Fruit fly (Drosophila melanogaster) whole organism, embryonic: ENCODE results near the gene CG10863.

ENCODE experiments used
- Awh ChIP-seq: fragments of 200-800 bp; sonication (Bioruptor generic); IDR thresholded peaks from 2 replicates; pipeline ENCODE4, ENCODE4 v1.3.6; 2022; ENCODE audit warnings: missing biosample characterization, missing genetic modification characterization
- Bgb ChIP-seq: fragments of 200-800 bp; sonication (Bioruptor generic); IDR thresholded peaks from 2 replicates; pipeline ENCODE4 v1.3.6; 2022; ENCODE audit warnings: missing biosample characterization, missing genetic modification characterization; ENCODE audit not compliant: partially characterized antibody
- CG1024 ChIP-seq: fragments of 200-800 bp; sonication (Bioruptor generic); IDR thresholded peaks from 2 replicates; pipeline ENCODE4 v1.3.6; 2022; ENCODE audit warnings: missing biosample characterization, missing genetic modification characterization
- CG10267 ChIP-seq: fragments of 200-800 bp; sonication (Bioruptor generic); optimal IDR thresholded peaks from 2 replicates; lab custom pipeline; 2018; ENCODE audit warnings: missing biosample characterization, mild to moderate bottlenecking, missing genetic modification characterization, moderate library complexity
- CG11504 ChIP-seq: fragments of 200-800 bp; sonication (Bioruptor generic); optimal IDR thresholded peaks from 3 replicates; lab custom pipeline; 2019; ENCODE audit warnings: missing biosample characterization, mild to moderate bottlenecking, missing genetic modification characterization, moderate library complexity
- CG12769 ChIP-seq: fragments of 200-800 bp; sonication (Bioruptor generic); optimal IDR thresholded peaks from 2 replicates; lab custom pipeline; 2019; ENCODE audit warnings: missing biosample characterization, mild to moderate bottlenecking, missing genetic modification characterization, moderate library complexity
- CG13424 ChIP-seq: fragments of 200-800 bp; sonication (Bioruptor generic); optimal IDR thresholded peaks from 2 replicates; lab custom pipeline; 2019; ENCODE audit warnings: missing biosample characterization, mild to moderate bottlenecking, missing genetic modification characterization, moderate library complexity
- CG13775 ChIP-seq: fragments of 200-800 bp; sonication (Bioruptor generic); optimal IDR thresholded peaks from 3 replicates; lab custom pipeline; 2017; ENCODE audit warnings: missing biosample characterization, mild to moderate bottlenecking, missing genetic modification characterization
- CG15514 ChIP-seq: fragments of 200-800 bp; sonication (Bioruptor generic); optimal IDR thresholded peaks from 3 replicates; lab custom pipeline; 2017; ENCODE audit warnings: missing biosample characterization, missing genetic modification characterization, mild to moderate bottlenecking, moderate library complexity, missing genetic modification reagents
- CG16815 ChIP-seq: fragments of 200-800 bp; sonication (Bioruptor generic); optimal IDR thresholded peaks from 3 replicates; lab custom pipeline; 2017; ENCODE audit warnings: missing biosample characterization, mild to moderate bottlenecking, missing genetic modification characterization
- CG17328 ChIP-seq: fragments of 200-800 bp; sonication (Bioruptor generic); IDR thresholded peaks from 2 replicates; pipeline ENCODE4 v1.3.6; 2022; ENCODE audit warnings: missing biosample characterization, missing genetic modification characterization
- CG2129 ChIP-seq: fragments of 200-800 bp; sonication (Bioruptor generic); IDR thresholded peaks from 2 replicates; pipeline ENCODE4 v1.3.6; 2022; ENCODE audit warnings: missing biosample characterization, missing genetic modification characterization; ENCODE audit not compliant: partially characterized antibody
- CG31388 ChIP-seq: fragments of 200-800 bp; sonication (Bioruptor generic); optimal IDR thresholded peaks from 2 replicates; lab custom pipeline; 2016; ENCODE audit warnings: missing biosample characterization, missing genetic modification characterization
- CG34224 ChIP-seq: fragments of 200-800 bp; sonication (Bioruptor generic); IDR thresholded peaks from 3 replicates; pipeline ENCODE4 v1.3.6; 2022; ENCODE audit warnings: missing biosample characterization, missing genetic modification characterization; ENCODE audit not compliant: partially characterized antibody
- CG4617 ChIP-seq: fragments of 200-800 bp; sonication (Bioruptor generic); optimal IDR thresholded peaks from 3 replicates; lab custom pipeline; 2016; ENCODE audit warnings: missing biosample characterization, missing genetic modification characterization, borderline replicate concordance
- CG6175 ChIP-seq: fragments of 200-800 bp; sonication (Bioruptor generic); IDR thresholded peaks from 3 replicates; pipeline ENCODE4 v1.3.6; 2022; ENCODE audit warnings: missing biosample characterization, missing genetic modification characterization
- CG6272 ChIP-seq: fragments of 200-800 bp; sonication (Bioruptor generic); IDR thresholded peaks from 2 replicates; pipeline ENCODE4 v1.3.6; 2022; ENCODE audit warnings: missing biosample characterization, missing genetic modification characterization
- CG7839 ChIP-seq: fragments of 200-800 bp; sonication (Bioruptor generic); optimal IDR thresholded peaks from 3 replicates; lab custom pipeline; 2018; ENCODE audit warnings: missing biosample characterization, mild to moderate bottlenecking, missing genetic modification characterization, moderate library complexity
- CG7928 ChIP-seq: fragments of 200-800 bp; sonication (Bioruptor generic); optimal IDR thresholded peaks from 2 replicates; lab custom pipeline; 2017; ENCODE audit warnings: missing biosample characterization, mild to moderate bottlenecking, missing genetic modification characterization
- CG7987 ChIP-seq: fragments of 200-800 bp; sonication (Bioruptor generic); optimal IDR thresholded peaks from 2 replicates; lab custom pipeline; 2018; ENCODE audit warnings: missing biosample characterization, mild to moderate bottlenecking, missing genetic modification characterization, moderate library complexity
- CG8290 ChIP-seq, 3 experiments: fragments of 200-800 bp; sonication (Bioruptor generic); optimal IDR thresholded peaks; 2 replicates each; lab custom pipeline; 2016 to 2019; ENCODE audit warnings: missing biosample characterization in 3 of 3, missing genetic modification characterization in 3 of 3, mild to moderate bottlenecking in 2 of 3, moderate library complexity in 1 of 3
- CG9215 ChIP-seq: fragments of 200-800 bp; sonication (Bioruptor generic); IDR thresholded peaks from 2 replicates; pipeline ENCODE4 v1.3.6; 2022; ENCODE audit warnings: missing biosample characterization, missing genetic modification characterization
- CHES-1-like ChIP-seq: fragments of 200-800 bp; sonication (Bioruptor generic); optimal IDR thresholded peaks from 2 replicates; lab custom pipeline; 2016; ENCODE audit warnings: missing biosample characterization, missing genetic modification characterization
- Dip2 ChIP-seq: fragments of 200-800 bp; sonication (Bioruptor generic); IDR thresholded peaks from 2 replicates; pipeline ENCODE4 v1.3.6; 2022; ENCODE audit warnings: missing biosample characterization, missing genetic modification characterization
- Dref ChIP-seq: fragments of 200-800 bp; sonication (Bioruptor generic); IDR thresholded peaks from 2 replicates; pipeline ENCODE4 v1.3.6; 2022; ENCODE audit warnings: missing biosample characterization, missing genetic modification characterization
- Elba2 ChIP-seq: fragments of 200-800 bp; sonication (Bioruptor generic); optimal IDR thresholded peaks from 3 replicates; lab custom pipeline; 2016; ENCODE audit warnings: missing biosample characterization, missing genetic modification characterization
- Ets65A ChIP-seq: fragments of 200-800 bp; sonication (Bioruptor generic); peaks from one replicate; lab custom pipeline; 2016; ENCODE audit warnings: missing biosample characterization, missing genetic modification characterization
- Fer1 ChIP-seq: fragments of 200-800 bp; sonication (Bioruptor generic); optimal IDR thresholded peaks from 2 replicates; lab custom pipeline; 2017; ENCODE audit warnings: missing biosample characterization, mild to moderate bottlenecking, missing genetic modification characterization
- HmgZ ChIP-seq: fragments of 200-800 bp; sonication (Bioruptor generic); optimal IDR thresholded peaks from 2 replicates; lab custom pipeline; 2018; ENCODE audit warnings: missing biosample characterization, mild to moderate bottlenecking, missing genetic modification characterization
- Lhr ChIP-seq: fragments of 200-800 bp; sonication (Bioruptor generic); optimal IDR thresholded peaks from 3 replicates; lab custom pipeline; 2017; ENCODE audit warnings: mild to moderate bottlenecking, missing biosample characterization, missing genetic modification reagents, missing genetic modification characterization
- PHDP ChIP-seq: fragments of 200-800 bp; sonication (Bioruptor generic); optimal IDR thresholded peaks from 3 replicates; lab custom pipeline; 2018; ENCODE audit warnings: missing biosample characterization, mild to moderate bottlenecking, missing genetic modification characterization, moderate library complexity
- TFAM ChIP-seq: fragments of 200-800 bp; sonication (Bioruptor generic); optimal IDR thresholded peaks from 2 replicates; lab custom pipeline; 2017; ENCODE audit warnings: missing biosample characterization, missing genetic modification characterization, inconsistent platforms
- ap ChIP-seq: fragments of 200-800 bp; sonication (Bioruptor generic); IDR thresholded peaks from 2 replicates; pipeline ENCODE4 v1.3.6; 2022; ENCODE audit warnings: missing biosample characterization, missing genetic modification characterization
- ase ChIP-seq: fragments of 200-800 bp; sonication (Bioruptor generic); IDR thresholded peaks from 3 replicates; pipeline ENCODE4 v1.3.6; 2022; ENCODE audit warnings: missing biosample characterization, missing genetic modification characterization
- chm ChIP-seq: fragments of 200-800 bp; sonication (Bioruptor generic); IDR thresholded peaks from 2 replicates; pipeline ENCODE4 v1.3.6; 2022; ENCODE audit warnings: missing biosample characterization, missing genetic modification characterization
- ci ChIP-seq: fragments of 200-800 bp; sonication (Bioruptor generic); IDR thresholded peaks from 3 replicates; pipeline ENCODE4 v1.3.6; 2022; ENCODE audit warnings: missing biosample characterization, missing genetic modification characterization
- crol ChIP-seq: fragments of 200-800 bp; sonication (Bioruptor generic); IDR thresholded peaks from 2 replicates; pipeline ENCODE4 v1.3.6; 2022; ENCODE audit warnings: missing biosample characterization, missing genetic modification characterization
- dati ChIP-seq: fragments of 200-800 bp; sonication (Bioruptor generic); IDR thresholded peaks from 2 replicates; pipeline ENCODE4 v1.3.6; 2022; ENCODE audit warnings: missing biosample characterization, missing genetic modification characterization
- dimm ChIP-seq: fragments of 200-800 bp; sonication (Bioruptor generic); IDR thresholded peaks from 2 replicates; pipeline ENCODE4 v1.3.6; 2022; ENCODE audit warnings: missing biosample characterization, missing genetic modification characterization
- dm ChIP-seq: fragments of 200-800 bp; sonication (Bioruptor generic); optimal IDR thresholded peaks from 3 replicates; lab custom pipeline; 2016; ENCODE audit warnings: missing biosample characterization, missing genetic modification characterization
- dmrt99B ChIP-seq: fragments of 200-800 bp; sonication (Bioruptor generic); optimal IDR thresholded peaks from 2 replicates; lab custom pipeline; 2018; ENCODE audit warnings: missing biosample characterization, mild to moderate bottlenecking, missing genetic modification characterization, moderate library complexity
- ewg ChIP-seq: fragments of 200-800 bp; sonication (Bioruptor generic); optimal IDR thresholded peaks from 3 replicates; lab custom pipeline; 2017; ENCODE audit warnings: mild to moderate bottlenecking, missing biosample characterization, missing genetic modification reagents, missing genetic modification characterization
- exex ChIP-seq: fragments of 200-800 bp; sonication (Bioruptor generic); optimal IDR thresholded peaks from 4 replicates; lab custom pipeline; 2018; ENCODE audit warnings: missing biosample characterization, mild to moderate bottlenecking, missing genetic modification characterization, moderate library complexity
- fd64A ChIP-seq: fragments of 200-800 bp; sonication (Bioruptor generic); optimal IDR thresholded peaks from 3 replicates; lab custom pipeline; 2018; ENCODE audit warnings: missing biosample characterization, mild to moderate bottlenecking, missing genetic modification characterization
- ftz-f1 ChIP-seq: fragments of 200-800 bp; sonication (Bioruptor generic); optimal IDR thresholded peaks from 2 replicates; lab custom pipeline; 2016; ENCODE audit warnings: missing biosample characterization, missing genetic modification characterization
- grn ChIP-seq: fragments of 200-800 bp; sonication (Bioruptor generic); optimal IDR thresholded peaks from 3 replicates; lab custom pipeline; 2017; ENCODE audit warnings: missing biosample characterization, missing genetic modification characterization
- lab ChIP-seq: fragments of 200-800 bp; sonication (Bioruptor generic); optimal IDR thresholded peaks from 3 replicates; lab custom pipeline; 2017; ENCODE audit warnings: missing biosample characterization, missing genetic modification characterization, mild to moderate bottlenecking, moderate library complexity, missing genetic modification reagents
- maf-S ChIP-seq: fragments of 200-800 bp; sonication (Bioruptor generic); optimal IDR thresholded peaks from 2 replicates; lab custom pipeline; 2016; ENCODE audit warnings: missing biosample characterization, missing genetic modification characterization
- otp ChIP-seq: fragments of 200-800 bp; sonication (Bioruptor generic); IDR thresholded peaks from 3 replicates; pipeline ENCODE4, ENCODE4 v1.3.6; 2022; ENCODE audit warnings: missing biosample characterization, missing genetic modification characterization
- toy ChIP-seq: fragments of 200-800 bp; sonication (Bioruptor generic); IDR thresholded peaks from 2 replicates; pipeline ENCODE4 v1.3.6; 2022; ENCODE audit warnings: missing biosample characterization, missing genetic modification characterization
- vvl ChIP-seq: fragments of 200-800 bp; sonication (Bioruptor generic); IDR thresholded peaks from 2 replicates; pipeline ENCODE4 v1.3.6; 2022; ENCODE audit warnings: missing biosample characterization, missing genetic modification characterization

The CG10863 gene

dm6 chr3L:3952468-3952867 lies 10.2 kb upstream of the CG10863 start, which contains the start of gene CG14984 (continued):
- TF ChIP-seq CG34224 (GFP tag; lab: Robert Waterston, UW) (no peak), CG1024 (GFP tag; lab: Robert Waterston, UW) (no peak), HmgZ (tag; lab: Kevin White, UChicago) (no peak), CG31388 (GFP tag; lab: Kevin White, UChicago) (peak; percentile 4), CG7987 (GFP tag; lab: Kevin White, UChicago) (no peak), Lhr (no peak), CG2129 (GFP tag; lab: Robert Waterston, UW) (no peak), CG7928 (peak; percentile 5), dimm (GFP tag; lab: Robert Waterston, UW) (no peak), fd64A (GFP tag; lab: Kevin White, UChicago) (no peak), Awh (GFP tag; lab: Robert Waterston, UW) (no peak), PHDP (tag; lab: Kevin White, UChicago) (peak; percentile 31), CG7839 (tag; lab: Kevin White, UChicago) (peak; percentile 31), Bgb (GFP tag; lab: Robert Waterston, UW) (no peak), ap (GFP tag; lab: Robert Waterston, UW) (no peak), vvl (GFP tag; lab: Robert Waterston, UW) (no peak; the same call in 1 of the 2 replicates), CG9215 (GFP tag; lab: Robert Waterston, UW) (peak; percentile 58), crol (no peak), Dref (GFP tag; lab: Robert Waterston, UW) (no peak), CG16815 (no peak), toy (0 out of 2 replicates have a peak, but pooled peaks have one; percentile 55), TFAM (GFP tag; lab: Kevin White, UChicago) (no peak), grn (GFP tag; lab: Kevin White, UChicago) (no peak), Ets65A (peak; percentile 92), CG6272 (0 out of 2 replicates have a peak, but pooled peaks have one; percentile 13), Dip2 (no peak), ftz-f1 (GFP tag; lab: Kevin White, UChicago) (no peak), ewg (GFP tag; lab: Kevin White, UChicago) (no peak), lab (GFP tag; lab: Kevin White, UChicago) (peak; percentile 73), CG17328 (GFP tag; lab: Robert Waterston, UW) (no peak), CG15514 (GFP tag; lab: Kevin White, UChicago) (peak; percentile 50), CG13775 (no peak), otp (GFP tag; lab: Robert Waterston, UW) (no peak), exex (tag; lab: Kevin White, UChicago) (no peak), CG10267 (tag; lab: Kevin White, UChicago) (peak; percentile 18), CG8290 (GFP tag; optimal IDR thresholded peaks at IDR 0.05; lab: Kevin White, UChicago) (no peak), CG8290 (tag; optimal IDR thresholded peaks at IDR 0.05; lab: Kevin White, UChicago) (peak in 1 of 2 experiments; percentile 22), Elba2 (GFP tag; lab: Kevin White, UChicago) (no peak), dmrt99B (tag; lab: Kevin White, UChicago) (peak; percentile 28), CG12769 (tag; lab: Kevin White, UChicago) (no peak), CG11504 (peak; percentile 57), ci (0 out of 3 replicates have a peak, but pooled peaks have one; percentile 35), dati (no peak), ase (no peak; the same call in 2 of the 3 replicates), CHES-1-like (GFP tag; lab: Kevin White, UChicago) (no peak), CG13424 (tag; lab: Kevin White, UChicago) (no peak), CG6175 (GFP tag; lab: Robert Waterston, UW) (no peak), maf-S (GFP tag; lab: Kevin White, UChicago) (no peak), CG4617 (GFP tag; lab: Kevin White, UChicago) (no peak), dm (GFP tag; lab: Kevin White, UChicago) (no peak), Fer1 (GFP tag; lab: Kevin White, UChicago) (peak; percentile 63), chm (GFP tag; lab: Robert Waterston, UW) (no peak)
